Worm (Caenorhabditis elegans): ENCODE results near the gene dylt-2.

Gene dylt-2

DNA sequence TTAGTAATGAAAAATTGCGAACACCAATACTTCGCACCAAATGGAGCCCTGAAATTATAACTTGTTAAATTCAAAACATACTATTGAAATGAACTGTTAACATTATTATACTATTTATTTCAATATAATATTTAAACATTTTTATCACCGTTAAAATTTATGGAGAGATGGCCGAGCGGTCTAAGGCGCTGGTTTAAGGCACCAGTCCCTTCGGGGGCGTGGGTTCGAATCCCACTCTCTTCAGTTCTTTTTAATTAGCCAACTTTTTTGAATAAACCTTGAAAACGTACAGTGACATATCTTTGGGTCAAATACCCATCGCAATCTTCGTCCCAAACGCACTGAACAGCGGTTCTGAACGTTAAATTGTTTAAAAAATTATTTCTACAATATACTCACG is 570 bp downstream of the dylt-2 start (continued):
- 0 out of 2 replicates have a peak, but pooled peaks have one; percentile 49 for TF ChIP-seq daf-8 (GFP tag; IDR thresholded peaks at IDR 0.05)
- no peak for TF ChIP-seq ZK546.5 (tag; optimal IDR thresholded peaks at IDR 0.05)
- no peak for TF ChIP-seq snpc-4 (tag; optimal IDR thresholded peaks at IDR 0.05)
- peak; percentile 51; the same call in 1 of the 2 replicates for TF ChIP-seq ceh-44 (GFP tag; IDR thresholded peaks at IDR 0.05)
- TF ChIP-seq lin-1 (GFP tag; IDR thresholded peaks at IDR 0.05), result peak; percentile 58; the same call in 1 of the 2 replicates
- no peak for TF ChIP-seq lin-13 (GFP tag; optimal IDR thresholded peaks at IDR 0.05)
- TF ChIP-seq nhr-76 (tag; optimal IDR thresholded peaks at IDR 0.05), result no peak
- 0 out of 2 replicates have a peak, but pooled peaks have one; percentile 54 for TF ChIP-seq F44E2.7 (GFP tag; IDR thresholded peaks at IDR 0.05)
- TF ChIP-seq mes-2 (tag; optimal IDR thresholded peaks at IDR 0.05; ENCODE audit: poor library complexity, severe bottlenecking), result peak; percentile 56
- TF ChIP-seq duxl-1 (tag; optimal IDR thresholded peaks at IDR 0.05; ENCODE audit: poor library complexity), result peak; percentile 2
- 0 out of 2 replicates have a peak, but pooled peaks have one; percentile 19 for TF ChIP-seq php-3 (GFP tag; IDR thresholded peaks at IDR 0.05)

- TF ChIP-seq nhr-48 (tag; optimal IDR thresholded peaks at IDR 0.05), result peak; percentile 56
- TF ChIP-seq Y75B8A.6 (GFP tag; IDR thresholded peaks at IDR 0.05), result no peak
- TF ChIP-seq aha-1 (tag), result peak; percentile 86
Measured at ce11 chrX:8934988-8935387, 5.0 kb downstream of the dylt-2 start.

- TF ChIP-seq dmd-6 (GFP tag; IDR thresholded peaks at IDR 0.05) (peak; percentile 40; the same call in 1 of the 2 replicates), nhr-25 (tag; optimal IDR thresholded peaks at IDR 0.05; ENCODE audit: borderline replicate concordance, insufficient read depth) (no peak), nhr-28 (tag; optimal IDR thresholded peaks at IDR 0.05) (peak; percentile 50), dmd-9 (GFP tag; IDR thresholded peaks at IDR 0.05) (no peak), fos-1 (tag; optimal IDR thresholded peaks at IDR 0.05) (no peak), dve-1 (tag; optimal IDR thresholded peaks at IDR 0.05; ENCODE audit: insufficient read depth) (peak; percentile 55), T20F7.1 (GFP tag; optimal IDR thresholded peaks at IDR 0.05) (peak; percentile 4), hlh-11 (tag; optimal IDR thresholded peaks at IDR 0.05) (peak; percentile 36), daf-16 (GFP tag; optimal IDR thresholded peaks at IDR 0.05) (no peak), daf-16 (tag; optimal IDR thresholded peaks at IDR 0.05) (peak; percentile 35), zfp-3 (GFP tag; conservative IDR thresholded peaks at IDR 0.05) (no peak), unc-62 (GFP tag; optimal IDR thresholded peaks at IDR 0.05 in 1 of 2) (peak in 1 of 2 experiments; percentile 52), unc-62 (tag; optimal IDR thresholded peaks at IDR 0.05) (no peak), nhr-48 (tag; optimal IDR thresholded peaks at IDR 0.05) (no peak), hlh-30 (tag; optimal IDR thresholded peaks at IDR 0.05; ENCODE audit: insufficient read depth) (no peak), lsy-2 (tag; optimal IDR thresholded peaks at IDR 0.05) (no peak), pqm-1 (tag; optimal IDR thresholded peaks at IDR 0.05) (peak; percentile 61), nhr-77 (tag; optimal IDR thresholded peaks at IDR 0.05) (no peak), daf-19 (GFP tag; conservative IDR thresholded peaks at IDR 0.05) (no peak)
Measured at ce11 chrX:8934246-8934645, 5.7 kb downstream of the dylt-2 start.

DNA sequence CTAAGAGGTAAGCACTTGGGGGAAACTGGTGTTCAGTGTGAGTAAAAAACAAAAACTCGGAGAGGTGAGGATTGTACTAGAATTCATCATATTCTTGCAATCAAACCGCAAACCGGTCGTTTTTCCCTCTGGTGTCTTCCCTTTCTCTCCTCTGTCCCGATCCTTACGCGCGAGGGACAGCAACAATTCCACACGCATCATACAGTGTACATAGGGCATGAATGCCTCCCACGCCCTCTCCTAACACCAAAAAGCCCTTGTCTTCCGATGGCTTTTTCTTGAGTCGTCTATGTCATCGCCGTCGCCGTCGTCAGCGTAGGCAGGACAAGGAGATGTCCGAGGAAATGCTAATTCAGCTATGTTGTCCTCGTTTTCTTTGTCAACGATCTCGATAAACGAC is 6.5 kb downstream of the dylt-2 start:
- no peak for TF ChIP-seq saeg-2 (GFP tag; IDR thresholded peaks at IDR 0.05)
- TF ChIP-seq lir-3 (tag; optimal IDR thresholded peaks at IDR 0.05), result no peak
- peak; percentile 29 for TF ChIP-seq hlh-11 (tag; optimal IDR thresholded peaks at IDR 0.05)
- peak; percentile 20 for TF ChIP-seq mxl-3 (GFP tag; optimal IDR thresholded peaks at IDR 0.05)

ce11 chrX:8932387-8932786 is 7.6 kb downstream of the dylt-2 start:
- TF ChIP-seq php-3 (GFP tag; IDR thresholded peaks at IDR 0.05), result peak; percentile 74
- TF ChIP-seq hlh-11 (tag; optimal IDR thresholded peaks at IDR 0.05), result peak; percentile 83
- TF ChIP-seq nhr-102 (tag; optimal IDR thresholded peaks at IDR 0.05), result peak; percentile 43
- no peak for TF ChIP-seq snpc-1.2 (GFP tag; IDR thresholded peaks at IDR 0.05)
- TF ChIP-seq pqm-1 (tag; optimal IDR thresholded peaks at IDR 0.05), result peak; percentile 96
- TF ChIP-seq mxl-3 (GFP tag; optimal IDR thresholded peaks at IDR 0.05), result peak; percentile 23
- no peak for TF ChIP-seq lsy-2 (tag; optimal IDR thresholded peaks at IDR 0.05)
- TF ChIP-seq D1046.2 (GFP tag; IDR thresholded peaks at IDR 0.05), result no peak
- TF ChIP-seq spr-3 (GFP tag; optimal IDR thresholded peaks at IDR 0.05), result no peak
- peak; percentile 82 for TF ChIP-seq dmd-6 (GFP tag; IDR thresholded peaks at IDR 0.05)
- TF ChIP-seq zfp-3 (GFP tag; conservative IDR thresholded peaks at IDR 0.05), result no peak
- 0 out of 2 replicates have a peak, but pooled peaks have one; percentile 27 for TF ChIP-seq lin-1 (GFP tag; IDR thresholded peaks at IDR 0.05)
- TF ChIP-seq hlh-30 (tag; optimal IDR thresholded peaks at IDR 0.05; ENCODE audit: insufficient read depth), result peak; percentile 56
- TF ChIP-seq mxl-2 (GFP tag; conservative IDR thresholded peaks at IDR 0.05), result no peak
- peak in 1 of 2 experiments; percentile 2 for TF ChIP-seq hif-1 (tag; optimal IDR thresholded peaks at IDR 0.05)
- no peak for TF ChIP-seq nhr-11 (tag; optimal IDR thresholded peaks at IDR 0.05)
- peak; percentile 97 for TF ChIP-seq dve-1 (tag; optimal IDR thresholded peaks at IDR 0.05; ENCODE audit: insufficient read depth)
- no peak for TF ChIP-seq egl-43 (GFP tag; IDR thresholded peaks at IDR 0.05)

Data from whole organism, L4 larva.